Fruit fly (Drosophila melanogaster): ENCODE data around the gene CG9981.

The CG9981 gene

dm6 chrX:16383667-16384515, 21.0 kb downstream of the CG9981 start:
- TF ChIP-seq CHES-1-like (GFP tag; optimal IDR thresholded peaks at IDR 0.05) (peak; percentile 68), Oli (tag; optimal IDR thresholded peaks at IDR 0.05) (no peak), Hand (GFP tag; optimal IDR thresholded peaks at IDR 0.05) (peak; percentile 78), Fer3 (tag; optimal IDR thresholded peaks at IDR 0.05) (peak; percentile 92), chif (GFP tag; optimal IDR thresholded peaks at IDR 0.05) (peak; percentile 3 to 62), Side (GFP tag; optimal IDR thresholded peaks at IDR 0.05) (peak; percentile 53), otp (GFP tag; IDR thresholded peaks at IDR 0.05) (peak; percentile 85), kah (GFP tag; optimal IDR thresholded peaks at IDR 0.05) (peak; percentile 50), CG3407 (GFP tag; optimal IDR thresholded peaks at IDR 0.05) (peak; percentile 72), GATAe (GFP tag; conservative IDR thresholded peaks at IDR 0.05) (no peak), cad (GFP tag; optimal IDR thresholded peaks at IDR 0.05) (no peak), B-H2 (GFP tag; optimal IDR thresholded peaks at IDR 0.05) (peak; percentile 86), crp (GFP tag; optimal IDR thresholded peaks at IDR 0.05) (no peak), CG3995 (GFP tag; optimal IDR thresholded peaks at IDR 0.05) (peak; percentile 24), Mrtf (GFP tag; IDR thresholded peaks at IDR 0.05) (no peak), schlank (tag; optimal IDR thresholded peaks at IDR 0.05) (peak; percentile 94), CG3281 (GFP tag; optimal IDR thresholded peaks at IDR 0.05) (peak; percentile 90), CG7271 (tag; optimal IDR thresholded peaks at IDR 0.05) (peak; percentile 78), CG12391 (tag; optimal IDR thresholded peaks at IDR 0.05) (peak; percentile 67), onecut (GFP tag; IDR thresholded peaks at IDR 0.05) (peak; percentile 72), CG18764 (GFP tag; optimal IDR thresholded peaks at IDR 0.05) (peak; percentile 68), crc (GFP tag; optimal IDR thresholded peaks at IDR 0.05) (peak; percentile 64), CG10147 (GFP tag; optimal IDR thresholded peaks at IDR 0.05) (peak; percentile 85), CG1832 (GFP tag; optimal IDR thresholded peaks at IDR 0.05) (no peak), ci (GFP tag; IDR thresholded peaks at IDR 0.05) (peak; percentile 49; the same call in 1 of the 3 replicates), lmd (GFP tag; IDR thresholded peaks at IDR 0.05) (no peak), dmrt11E (tag; optimal IDR thresholded peaks at IDR 0.05) (peak; percentile 73), CG34422 (GFP tag; IDR thresholded peaks at IDR 0.05) (no peak), CG3163 (GFP tag; optimal IDR thresholded peaks at IDR 0.05) (no peak), CG12071 (GFP tag; optimal IDR thresholded peaks at IDR 0.05) (peak; percentile 92), CG13296 (GFP tag; optimal IDR thresholded peaks at IDR 0.05) (peak; percentile 94), hb (GFP tag; IDR thresholded peaks at IDR 0.05; ENCODE audit: partially characterized antibody) (no peak), CG2889 (GFP tag; IDR thresholded peaks at IDR 0.05) (0 out of 3 replicates have a peak, but pooled peaks have one; percentile 25), fru (optimal IDR thresholded peaks at IDR 0.05) (no peak), tna (GFP tag; IDR thresholded peaks at IDR 0.05; ENCODE audit: partially characterized antibody) (no peak), dpn (GFP tag; optimal IDR thresholded peaks at IDR 0.05) (peak; percentile 28 to 60), sc (optimal IDR thresholded peaks at IDR 0.05) (no peak), sc (GFP tag; optimal IDR thresholded peaks at IDR 0.05) (peak; percentile 53), Adf1 (GFP tag; IDR thresholded peaks at IDR 0.05) (peak; percentile 37; the same call in 1 of the 2 replicates), CG2875 (GFP tag; optimal IDR thresholded peaks at IDR 0.05) (peak; percentile 65), unc-4 (GFP tag; IDR thresholded peaks at IDR 0.05; ENCODE audit: partially characterized antibody) (no peak), cwo (GFP tag; optimal IDR thresholded peaks at IDR 0.05) (peak; percentile 75), CG11247 (GFP tag; IDR thresholded peaks at IDR 0.05) (peak; percentile 45; the same call in 1 of the 2 replicates), Antp (GFP tag; optimal IDR thresholded peaks at IDR 0.05) (no peak), CG8281 (tag; optimal IDR thresholded peaks at IDR 0.05) (peak; percentile 82), CG1603 (tag; optimal IDR thresholded peaks at IDR 0.05) (no peak), Hsf (GFP tag; optimal IDR thresholded peaks at IDR 0.05) (peak; percentile 58), CG14014 (GFP tag; IDR thresholded peaks at IDR 0.05) (peak; percentile 80; the same call in 1 of the 2 replicates), CG9727 (GFP tag; optimal IDR thresholded peaks at IDR 0.05) (peak; percentile 76)
